Worm (Caenorhabditis elegans): Measurements from ENCODE around the gene gnrr-4.

The gnrr-4 gene

ce11 chrX:5746665-5747064 lies 3.6 kb upstream of the gnrr-4 start:
- no peak for TF ChIP-seq ztf-25 (GFP tag; IDR thresholded peaks at IDR 0.05)
- TF ChIP-seq F33H1.4 (GFP tag; IDR thresholded peaks at IDR 0.05): no peak
- TF ChIP-seq snpc-3.4 (tag; optimal IDR thresholded peaks at IDR 0.05): no peak
- TF ChIP-seq egrh-3 (GFP tag; IDR thresholded peaks at IDR 0.05): no peak
- no peak for TF ChIP-seq nhr-179 (tag; optimal IDR thresholded peaks at IDR 0.05)
- TF ChIP-seq D2030.7 (GFP tag; IDR thresholded peaks at IDR 0.05): no peak
- no peak for TF ChIP-seq madf-8 (GFP tag; conservative IDR thresholded peaks at IDR 0.05)
- no peak for TF ChIP-seq B0035.1 (tag; optimal IDR thresholded peaks at IDR 0.05)
- no peak for TF ChIP-seq lin-35 (GFP tag; optimal IDR thresholded peaks at IDR 0.05)
- TF ChIP-seq ztf-6 (GFP tag; IDR thresholded peaks at IDR 0.05): no peak
- TF ChIP-seq unc-62 (GFP tag; optimal IDR thresholded peaks at IDR 0.05): no peak
- TF ChIP-seq C17E4.6 (GFP tag; IDR thresholded peaks at IDR 0.05): no peak
- no peak for TF ChIP-seq nhr-120 (GFP tag; IDR thresholded peaks at IDR 0.05)
- TF ChIP-seq nhr-80 (tag; optimal IDR thresholded peaks at IDR 0.05): no peak
- no peak for TF ChIP-seq pha-4 (tag; optimal IDR thresholded peaks at IDR 0.05)
- TF ChIP-seq tbp1 (GFP tag; optimal IDR thresholded peaks at IDR 0.05): no peak
- TF ChIP-seq tbx-9 (tag; optimal IDR thresholded peaks at IDR 0.05; ENCODE audit: borderline replicate concordance): no peak
- TF ChIP-seq attf-3 (GFP tag; conservative IDR thresholded peaks at IDR 0.05): no peak
- no peak for TF ChIP-seq pbrm-1 (GFP tag; IDR thresholded peaks at IDR 0.05)

ce11 chrX:5733728-5734252 lies 9.3 kb downstream of the gnrr-4 start, which contains the start of gene rgs-6:
TSS of gene rgs-6 (minus strand) at chrX:5733778.
- TF ChIP-seq lsl-1 (GFP tag; optimal IDR thresholded peaks at IDR 0.05) (no peak), madf-10 (tag; optimal IDR thresholded peaks at IDR 0.05) (no peak), egl-18 (GFP tag; IDR thresholded peaks at IDR 0.05) (no peak), chd-7 (tag; optimal IDR thresholded peaks at IDR 0.05) (no peak), F33H1.4 (GFP tag; IDR thresholded peaks at IDR 0.05) (no peak), nhr-27 (tag; optimal IDR thresholded peaks at IDR 0.05) (no peak)

ce11 chrX:5728956-5729467 lies 14.1 kb downstream of the gnrr-4 start:
- TF ChIP-seq F33H1.4 (GFP tag; IDR thresholded peaks at IDR 0.05) (no peak), Y95B8A.8 (GFP tag; IDR thresholded peaks at IDR 0.05) (no peak), efl-1 (GFP tag; optimal IDR thresholded peaks at IDR 0.05) (no peak), ztf-18 (tag; optimal IDR thresholded peaks at IDR 0.05) (peak; percentile 33), ceh-27 (GFP tag; optimal IDR thresholded peaks at IDR 0.05) (peak; percentile 62), akir-1 (GFP tag; optimal IDR thresholded peaks at IDR 0.05) (no peak), lin-26 (GFP tag; IDR thresholded peaks at IDR 0.05) (no peak), dpff-1 (tag; optimal IDR thresholded peaks at IDR 0.05) (no peak), let-607 (tag; optimal IDR thresholded peaks at IDR 0.05) (no peak), ceh-100 (GFP tag; IDR thresholded peaks at IDR 0.05) (no peak), C06A6.2 (GFP tag; conservative IDR thresholded peaks at IDR 0.05) (no peak), aptf-2 (GFP tag; conservative IDR thresholded peaks at IDR 0.05) (no peak), F23B12.7 (tag; optimal IDR thresholded peaks at IDR 0.05; ENCODE audit: insufficient read depth) (no peak), attf-5 (GFP tag; optimal IDR thresholded peaks at IDR 0.05) (peak; percentile 26), pbrm-1 (GFP tag; IDR thresholded peaks at IDR 0.05) (no peak), ekl-4 (GFP tag; IDR thresholded peaks at IDR 0.05) (no peak), repo-1 (tag; optimal IDR thresholded peaks at IDR 0.05) (peak; percentile 7), hrde-1 (tag; optimal IDR thresholded peaks at IDR 0.05; ENCODE audit: borderline replicate concordance) (no peak), chd-7 (tag; optimal IDR thresholded peaks at IDR 0.05) (peak; percentile 65), F57A8.1 (GFP tag; optimal IDR thresholded peaks at IDR 0.05) (no peak), bed-2 (GFP tag; IDR thresholded peaks at IDR 0.05) (no peak), zim-3 (tag; optimal IDR thresholded peaks at IDR 0.05) (no peak), attf-3 (GFP tag; conservative IDR thresholded peaks at IDR 0.05) (no peak), sptf-2 (GFP tag; optimal IDR thresholded peaks at IDR 0.05) (no peak), rec-8 (tag; optimal IDR thresholded peaks at IDR 0.05) (no peak)

Measured in whole organism, young adult.